Worm (Caenorhabditis elegans): ENCODE data around the gene Y75B8A.6.

ce11 chrIII:12153514-12153913, 23.4 kb upstream of the Y75B8A.6 start:
- TF ChIP-seq rpc-1 (optimal IDR thresholded peaks at IDR 0.05) = no peak
- TF ChIP-seq rpc-1 (tag; optimal IDR thresholded peaks at IDR 0.05) = no peak
- TF ChIP-seq ceh-79 (tag; optimal IDR thresholded peaks at IDR 0.05) = no peak
